Fruit fly (Drosophila melanogaster): ENCODE results near the gene Pgcl.

Pgcl gene

DNA sequence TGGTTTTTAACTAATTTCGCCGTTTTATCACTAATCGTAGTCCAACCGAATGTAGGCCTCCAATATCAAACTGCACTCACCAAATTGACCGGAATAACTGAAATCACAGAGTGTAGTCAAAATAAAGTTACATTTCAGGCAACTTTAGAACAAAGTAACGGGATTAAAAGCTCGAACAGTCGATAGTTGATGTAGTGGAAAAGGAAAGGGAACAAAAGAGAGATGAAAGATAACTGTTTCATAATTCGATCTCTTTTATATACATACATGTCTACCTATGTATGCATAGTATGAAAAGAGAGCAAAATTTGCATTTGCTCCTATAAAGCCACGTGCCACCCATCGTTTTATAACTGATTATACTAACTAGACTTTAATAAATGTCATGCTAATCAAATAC lies 33.4 kb upstream of the Pgcl start, which contains the start of gene CG32816:
Gene CG32816 (minus strand): TSS at position 101 of the 400 bp plus-strand sequence.
- TF ChIP-seq CG9139 (GFP tag; optimal IDR thresholded peaks at IDR 0.05) (no peak), spab (GFP tag; optimal IDR thresholded peaks at IDR 0.05) (no peak), Ets21C (GFP tag; optimal IDR thresholded peaks at IDR 0.05) (no peak)

DNA sequence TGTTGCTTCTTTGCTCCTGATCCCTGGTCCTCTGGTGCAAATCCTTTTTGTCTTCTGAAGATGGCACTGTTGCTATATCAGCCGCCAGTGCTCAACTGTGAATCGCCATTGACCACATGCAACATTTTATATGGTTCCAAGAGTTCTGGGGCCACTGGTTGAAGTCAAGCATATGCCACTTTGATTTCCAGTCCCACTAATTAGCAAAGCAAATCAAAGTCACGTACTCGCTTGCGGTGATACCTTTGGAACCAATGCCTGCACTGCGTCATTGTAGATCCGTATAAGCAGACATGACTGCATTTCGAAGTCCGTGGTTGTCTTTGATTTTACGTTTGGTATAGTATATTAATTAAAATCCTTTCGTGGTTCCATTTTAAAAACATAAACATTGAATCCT lies 32.0 kb upstream of the Pgcl start, which contains the start of gene Cyp4g1:
Gene Cyp4g1 (minus strand): TSS at position 101 of the 400 bp plus-strand sequence.
- no peak for TF ChIP-seq CG7368 (GFP tag; optimal IDR thresholded peaks at IDR 0.05)
- TF ChIP-seq acj6 (GFP tag; optimal IDR thresholded peaks at IDR 0.05) = no peak
- TF ChIP-seq dac (GFP tag; optimal IDR thresholded peaks at IDR 0.05) = no peak
- no peak for TF ChIP-seq Eip93F (GFP tag; optimal IDR thresholded peaks at IDR 0.05)
- no peak for TF ChIP-seq CG1621 (tag; optimal IDR thresholded peaks at IDR 0.05)
- TF ChIP-seq lz (GFP tag; optimal IDR thresholded peaks at IDR 0.05) = no peak
- TF ChIP-seq CG6808 (GFP tag; optimal IDR thresholded peaks at IDR 0.05) = no peak
- no peak for TF ChIP-seq spab (GFP tag; optimal IDR thresholded peaks at IDR 0.05)

DNA sequence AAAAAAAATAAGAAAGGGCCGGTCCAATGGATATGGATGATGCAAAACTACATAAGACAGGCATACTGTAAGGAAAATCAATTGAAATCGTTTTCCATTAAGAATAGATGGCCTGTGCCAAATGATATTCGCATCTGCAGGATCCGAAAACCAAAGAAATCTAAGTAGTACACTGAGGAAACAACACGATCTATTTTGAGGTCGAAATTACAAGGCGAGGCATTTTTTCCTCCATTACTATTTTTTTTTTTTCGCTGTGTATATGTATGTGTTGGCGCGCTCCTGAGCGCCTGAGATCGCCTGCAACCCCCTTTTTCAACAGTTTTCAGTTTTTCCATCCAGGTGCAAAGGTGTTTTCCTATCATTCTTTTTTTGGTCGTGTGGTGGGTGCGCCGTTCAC lies 26.7 kb upstream of the Pgcl start:
- TF ChIP-seq Sox102F (GFP tag; optimal IDR thresholded peaks at IDR 0.05) (no peak), vri (GFP tag; optimal IDR thresholded peaks at IDR 0.05) (no peak), esn (GFP tag; optimal IDR thresholded peaks at IDR 0.05) (no peak), Blimp-1 (GFP tag; optimal IDR thresholded peaks at IDR 0.05) (no peak), CG34406 (GFP tag; optimal IDR thresholded peaks at IDR 0.05) (no peak), CG32006 (GFP tag; optimal IDR thresholded peaks at IDR 0.05) (no peak), Met (GFP tag; optimal IDR thresholded peaks at IDR 0.05) (no peak), dac (GFP tag; optimal IDR thresholded peaks at IDR 0.05) (no peak)

DNA sequence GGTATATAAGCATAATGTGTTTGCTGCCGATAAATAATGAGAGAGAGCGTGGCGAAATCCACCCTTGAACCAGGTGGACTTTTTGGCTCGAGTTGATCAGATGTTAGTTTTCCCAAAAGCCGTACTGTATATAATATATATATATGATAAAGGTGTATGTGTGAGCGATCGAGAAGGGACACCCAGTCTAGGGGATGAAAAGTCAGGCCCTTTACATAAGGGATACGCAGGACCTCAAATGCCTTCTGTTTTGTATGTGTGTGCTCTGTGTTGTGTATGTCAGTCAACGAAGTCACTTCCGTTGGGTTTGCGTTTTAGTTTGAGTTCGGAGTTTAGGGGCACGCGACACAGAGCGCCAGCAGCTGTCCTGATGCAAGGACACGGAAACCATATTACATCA lies 23.2 kb upstream of the Pgcl start, which contains the start of gene ase:
Gene ase (plus strand): TSS at position 301 of the 400 bp plus-strand sequence.
- TF ChIP-seq CG31627 (GFP tag; optimal IDR thresholded peaks at IDR 0.05) (no peak), fkh (GFP tag; optimal IDR thresholded peaks at IDR 0.05) (no peak), CG10669 (GFP tag; optimal IDR thresholded peaks at IDR 0.05) (no peak), Hr4 (GFP tag; optimal IDR thresholded peaks at IDR 0.05) (no peak), ss (GFP tag; optimal IDR thresholded peaks at IDR 0.05) (no peak), Ets21C (GFP tag; optimal IDR thresholded peaks at IDR 0.05) (no peak), CG3919 (GFP tag; optimal IDR thresholded peaks at IDR 0.05) (no peak), topi (GFP tag; optimal IDR thresholded peaks at IDR 0.05) (no peak)

DNA sequence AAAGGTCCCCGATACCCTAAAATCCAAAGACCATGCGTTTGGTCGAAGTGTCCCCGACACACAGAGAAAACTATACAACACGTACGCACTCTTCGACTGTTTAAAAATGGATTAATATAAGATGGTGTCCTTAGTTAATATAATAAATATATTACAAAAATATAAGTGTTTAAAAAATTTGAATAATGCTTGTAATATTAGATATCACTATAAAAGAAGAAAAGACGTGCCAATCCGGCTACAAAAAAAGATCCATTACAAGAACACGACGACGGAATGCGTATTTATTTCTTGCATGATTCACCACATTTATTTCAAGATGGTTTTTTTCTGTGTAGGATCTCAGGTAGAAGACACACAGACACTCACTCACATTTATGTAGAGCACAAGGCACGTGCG lies 20.6 kb upstream of the Pgcl start:
- TF ChIP-seq CG7368 (GFP tag; optimal IDR thresholded peaks at IDR 0.05) (no peak), Eip78C (GFP tag) (peak; percentile 31), salr (GFP tag; optimal IDR thresholded peaks at IDR 0.05) (no peak), svp (GFP tag) (peak; percentile 57)

DNA sequence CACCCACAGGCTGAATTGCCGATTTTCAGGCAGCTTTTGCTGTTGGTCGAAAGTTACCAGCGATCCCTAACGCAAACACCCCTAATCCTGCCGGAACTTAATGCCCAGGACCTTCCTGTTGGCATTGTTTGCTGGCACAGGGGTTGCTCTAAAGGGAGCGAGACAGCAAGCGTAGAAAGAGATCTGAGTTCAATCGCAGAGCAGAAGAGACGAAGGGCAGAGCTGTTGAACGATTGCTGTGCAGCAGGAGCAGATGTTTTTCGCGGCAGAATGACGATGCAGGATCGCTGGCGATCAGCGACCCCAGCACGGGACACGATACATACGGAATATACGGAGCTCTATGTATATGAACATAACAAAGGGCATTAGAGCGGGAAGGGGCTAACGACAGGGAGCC lies 19.7 kb upstream of the Pgcl start:
- no peak for TF ChIP-seq CG15336 (GFP tag; IDR thresholded peaks at IDR 0.05)
- TF ChIP-seq Eip78C (GFP tag) = no peak
- TF ChIP-seq Met (GFP tag; optimal IDR thresholded peaks at IDR 0.05) = no peak
- TF ChIP-seq CG6854 (GFP tag; optimal IDR thresholded peaks at IDR 0.05) = no peak
- TF ChIP-seq dac (GFP tag; optimal IDR thresholded peaks at IDR 0.05) = no peak
- no peak for TF ChIP-seq Smox (GFP tag; optimal IDR thresholded peaks at IDR 0.05)
- TF ChIP-seq Hr39 (GFP tag; optimal IDR thresholded peaks at IDR 0.05) = no peak
- no peak for TF ChIP-seq cyc (GFP tag; optimal IDR thresholded peaks at IDR 0.05)
- TF ChIP-seq Ets21C (GFP tag; optimal IDR thresholded peaks at IDR 0.05) = no peak
- TF ChIP-seq salr (GFP tag; optimal IDR thresholded peaks at IDR 0.05) = no peak
- no peak for TF ChIP-seq spab (GFP tag; optimal IDR thresholded peaks at IDR 0.05)
